Fruit fly (Drosophila melanogaster): ENCODE measurements around the gene sgl.

Gene sgl

DNA sequence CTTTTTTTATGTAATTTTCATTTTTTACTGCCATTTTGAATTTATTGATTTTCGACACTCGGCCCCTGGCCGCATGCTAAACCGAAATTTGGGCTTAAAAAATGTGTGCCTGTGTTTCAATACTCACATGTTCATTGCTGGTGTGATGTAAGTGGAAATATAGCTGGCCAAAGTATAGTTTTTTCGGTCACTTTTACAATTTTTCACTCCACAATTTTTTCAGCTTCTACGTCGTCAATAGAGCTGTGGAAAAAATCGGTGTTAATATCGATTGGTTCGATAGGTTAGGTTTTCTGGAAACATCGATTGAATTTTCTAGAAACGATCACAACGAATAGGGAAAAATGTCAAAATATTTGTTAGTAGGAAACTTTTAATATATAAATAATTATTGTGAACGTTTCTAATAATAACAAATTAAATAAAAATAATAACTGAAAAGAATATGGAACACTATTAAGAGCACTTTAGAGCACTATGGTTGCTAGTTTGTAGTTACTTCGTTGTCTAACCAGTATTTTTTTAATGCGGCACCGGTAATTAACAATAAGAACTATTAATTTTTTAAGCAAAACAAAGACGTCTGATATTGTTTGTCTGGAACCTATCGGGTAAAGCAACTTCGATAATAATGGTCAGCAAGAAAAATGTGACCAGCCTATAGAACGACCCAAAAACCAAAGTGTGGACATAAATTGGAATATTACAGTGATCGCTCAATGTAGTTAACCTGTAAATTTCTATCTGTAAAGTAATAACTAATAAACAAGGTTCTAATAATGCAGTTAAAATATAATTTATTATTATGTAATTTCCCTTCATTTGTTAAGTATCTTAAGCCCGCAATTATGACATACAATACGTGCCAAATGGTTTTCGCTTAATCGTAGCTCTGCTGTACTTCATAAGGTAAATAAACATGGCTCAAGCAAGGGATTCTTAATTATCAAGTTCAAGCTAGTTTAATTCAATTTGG, 9.0 kb downstream of the sgl start, which contains the start of the genes CG10077 and CG9948 (continued):
- TF ChIP-seq Fer2 (tag; optimal IDR thresholded peaks at IDR 0.05) = peak; percentile 81
- TF ChIP-seq Blimp-1 (GFP tag; optimal IDR thresholded peaks at IDR 0.05) = peak; percentile 85
- TF ChIP-seq vvl (GFP tag; IDR thresholded peaks at IDR 0.05) = peak; percentile 96
- TF ChIP-seq zf30C (GFP tag; optimal IDR thresholded peaks at IDR 0.05) = no peak
- peak; percentile 78 for TF ChIP-seq Spps (tag; optimal IDR thresholded peaks at IDR 0.05)
- TF ChIP-seq E2f2 (GFP tag; IDR thresholded peaks at IDR 0.05) = peak; percentile 72
- no peak for TF ChIP-seq pan (optimal IDR thresholded peaks at IDR 0.05)
- TF ChIP-seq pan (GFP tag; optimal IDR thresholded peaks at IDR 0.05 in 1 of 2, IDR thresholded peaks at IDR 0.05 in 1 of 2) = peak in 1 of 2 experiments; percentile 94
- peak; percentile 78 for TF ChIP-seq chn (GFP tag; optimal IDR thresholded peaks at IDR 0.05)
- TF ChIP-seq Hand (GFP tag; optimal IDR thresholded peaks at IDR 0.05) = peak; percentile 85
- TF ChIP-seq Max (GFP tag; optimal IDR thresholded peaks at IDR 0.05) = peak; percentile 83
- peak; percentile 73 for TF ChIP-seq CG7271 (tag; optimal IDR thresholded peaks at IDR 0.05)
- peak; percentile 87 for TF ChIP-seq Ssrp (tag; optimal IDR thresholded peaks at IDR 0.05)
- TF ChIP-seq Hr3 (GFP tag; optimal IDR thresholded peaks at IDR 0.05) = peak; percentile 89
- peak; percentile 73 for TF ChIP-seq bab2 (GFP tag; optimal IDR thresholded peaks at IDR 0.05)
- no peak for TF ChIP-seq CG11398 (GFP tag; optimal IDR thresholded peaks at IDR 0.05)
- TF ChIP-seq CG10543 (GFP tag; optimal IDR thresholded peaks at IDR 0.05) = peak; percentile 88
- no peak for TF ChIP-seq cg (GFP tag; optimal IDR thresholded peaks at IDR 0.05)
- 0 out of 2 replicates have a peak, but pooled peaks have one; percentile 55 for TF ChIP-seq toy (GFP tag; IDR thresholded peaks at IDR 0.05)
- TF ChIP-seq MESR4 (GFP tag; optimal IDR thresholded peaks at IDR 0.05) = peak; percentile 92
- peak; percentile 88 for TF ChIP-seq CG14050 (GFP tag; IDR thresholded peaks at IDR 0.05)
- TF ChIP-seq org-1 (GFP tag; optimal IDR thresholded peaks at IDR 0.05) = peak; percentile 79
- TF ChIP-seq ap (GFP tag; IDR thresholded peaks at IDR 0.05) = peak; percentile 90
- TF ChIP-seq corto (GFP tag; optimal IDR thresholded peaks at IDR 0.05) = peak; percentile 86
- peak; percentile 27 for TF ChIP-seq fd102C (GFP tag; optimal IDR thresholded peaks at IDR 0.05)
- TF ChIP-seq dm (GFP tag; optimal IDR thresholded peaks at IDR 0.05) = peak; percentile 27
- peak; percentile 37 for TF ChIP-seq slou (GFP tag; optimal IDR thresholded peaks at IDR 0.05)
- peak; percentile 90 for TF ChIP-seq Meics (GFP tag; optimal IDR thresholded peaks at IDR 0.05)
- peak; percentile 18 for TF ChIP-seq NC2α (GFP tag; optimal IDR thresholded peaks at IDR 0.05)
- TF ChIP-seq Oaz (GFP tag; IDR thresholded peaks at IDR 0.05) = peak; percentile 85
- TF ChIP-seq sna (GFP tag; IDR thresholded peaks at IDR 0.05; ENCODE audit: partially characterized antibody) = peak; percentile 60
- TF ChIP-seq CG6272 (GFP tag; IDR thresholded peaks at IDR 0.05) = peak; percentile 76
- peak; percentile 49; the same call in 1 of the 2 replicates for TF ChIP-seq CG42726 (GFP tag; IDR thresholded peaks at IDR 0.05; ENCODE audit: partially characterized antibody)
- TF ChIP-seq CG4820 (GFP tag; optimal IDR thresholded peaks at IDR 0.05) = peak; percentile 78
- TF ChIP-seq zen2 (GFP tag; IDR thresholded peaks at IDR 0.05; ENCODE audit: partially characterized antibody) = no peak; the same call in 2 of the 3 replicates
- TF ChIP-seq chm (GFP tag; IDR thresholded peaks at IDR 0.05) = peak; percentile 90
- peak; percentile 27 for TF ChIP-seq Ets97D (GFP tag; optimal IDR thresholded peaks at IDR 0.05)
- peak; percentile 73 for TF ChIP-seq CG13123 (GFP tag; optimal IDR thresholded peaks at IDR 0.05)
- TF ChIP-seq vfl (GFP tag; optimal IDR thresholded peaks at IDR 0.05) = peak; percentile 66

All from whole organism, embryonic.